Worm (Caenorhabditis elegans): ENCODE measurements around the gene K07E3.4.

ce11 chrX:8083330-8083729, 488 bp downstream of the K07E3.4 start:
- no peak for TF ChIP-seq unc-62 (GFP tag; optimal IDR thresholded peaks at IDR 0.05 in 1 of 2)
- TF ChIP-seq unc-62 (tag; optimal IDR thresholded peaks at IDR 0.05) = no peak
- no peak for TF ChIP-seq lin-39 (tag; optimal IDR thresholded peaks at IDR 0.05)
- TF ChIP-seq nhr-11 (tag; optimal IDR thresholded peaks at IDR 0.05) = no peak
- TF ChIP-seq mdl-1 (tag; optimal IDR thresholded peaks at IDR 0.05) = no peak
- TF ChIP-seq lir-3 (tag; optimal IDR thresholded peaks at IDR 0.05) = no peak
- no peak for TF ChIP-seq dmd-8 (GFP tag; IDR thresholded peaks at IDR 0.05)
- TF ChIP-seq zag-1 (tag; optimal IDR thresholded peaks at IDR 0.05) = no peak
- no peak for TF ChIP-seq zip-11 (GFP tag; IDR thresholded peaks at IDR 0.05)
- no peak for TF ChIP-seq dpl-1 (GFP tag; optimal IDR thresholded peaks at IDR 0.05)
- no peak for TF ChIP-seq mep-1 (tag; optimal IDR thresholded peaks at IDR 0.05)
- TF ChIP-seq fos-1 (tag; optimal IDR thresholded peaks at IDR 0.05) = no peak
- no peak for TF ChIP-seq ceh-20 (GFP tag; IDR thresholded peaks at IDR 0.05)

Measured in whole organism, L4 larva.